Worm (Caenorhabditis elegans) whole organism, L3 larva: ENCODE data around the gene str-214.

ENCODE experiments used
- R02D3.7 ChIP-seq: fragments of 150-350 bp; optimal IDR thresholded peaks from 2 replicates; lab custom pipeline; 2014; ENCODE audit warnings: missing biosample characterization, missing genetic modification characterization
- aly-2 ChIP-seq: fragments of 150-350 bp; optimal IDR thresholded peaks from 2 replicates; lab custom pipeline; 2014; ENCODE audit warnings: missing biosample characterization, missing genetic modification characterization
- ama-1 ChIP-seq: fragments of 150-350 bp; optimal IDR thresholded peaks from 2 replicates; lab custom pipeline; 2018
- ceh-16 ChIP-seq: sonication (generic microtip); optimal IDR thresholded peaks from 2 replicates; lab custom pipeline; 2017; ENCODE audit warnings: missing biosample characterization, missing genetic modification characterization
- ceh-28 ChIP-seq: fragments of 150-350 bp; optimal IDR thresholded peaks from 2 replicates; lab custom pipeline; 2014; ENCODE audit warnings: missing biosample characterization, missing genetic modification reagents, missing genetic modification characterization
- ceh-82 ChIP-seq: fragments of 150-350 bp; optimal IDR thresholded peaks from 2 replicates; lab custom pipeline; 2014; ENCODE audit warnings: missing biosample characterization, missing genetic modification characterization
- ceh-9 ChIP-seq: sonication (generic microtip); optimal IDR thresholded peaks from 2 replicates; lab custom pipeline; 2018; ENCODE audit warnings: missing biosample characterization, missing genetic modification characterization
- daf-12 ChIP-seq: fragments of 150-350 bp; optimal IDR thresholded peaks from 2 replicates; lab custom pipeline; 2014; ENCODE audit warnings: missing biosample characterization, missing genetic modification reagents, missing genetic modification characterization
- egl-5 ChIP-seq: fragments of 150-350 bp; optimal IDR thresholded peaks from 2 replicates; lab custom pipeline; 2017; ENCODE audit warnings: missing biosample characterization, missing genetic modification reagents, missing genetic modification characterization, inconsistent platforms
- elt-1 ChIP-seq: fragments of 150-350 bp; optimal IDR thresholded peaks from 2 replicates; lab custom pipeline; 2014; ENCODE audit warnings: missing biosample characterization, missing genetic modification characterization
- elt-2 ChIP-seq: sonication (generic microtip); optimal IDR thresholded peaks from 2 replicates; lab custom pipeline; 2016; ENCODE audit warnings: missing genetic modification reagents, mild to moderate bottlenecking, missing genetic modification characterization, missing compliant biosample characterization
- eor-1 ChIP-seq, 2 experiments: fragments of 150-350 bp; optimal IDR thresholded peaks; 2 replicates each; lab custom pipeline; 2014 to 2018; ENCODE audit warnings: missing biosample characterization in 2 of 2, missing genetic modification characterization in 2 of 2
- fkh-10 ChIP-seq: sonication (generic microtip); optimal IDR thresholded peaks from 2 replicates; lab custom pipeline; 2017; ENCODE audit warnings: missing biosample characterization, missing genetic modification reagents, missing genetic modification characterization
- fkh-2 ChIP-seq: fragments of 150-350 bp; optimal IDR thresholded peaks from 2 replicates; lab custom pipeline; 2014; ENCODE audit warnings: missing biosample characterization, missing genetic modification reagents, missing genetic modification characterization
- fos-1 ChIP-seq: fragments of 150-350 bp; optimal IDR thresholded peaks from 2 replicates; lab custom pipeline; 2014; ENCODE audit warnings: missing biosample characterization, missing genetic modification characterization
- hmg-11 ChIP-seq: sonication (generic microtip); optimal IDR thresholded peaks from 2 replicates; lab custom pipeline; 2016; ENCODE audit warnings: missing genetic modification characterization, missing compliant biosample characterization
- jun-1 ChIP-seq: fragments of 150-350 bp; optimal IDR thresholded peaks from 2 replicates; lab custom pipeline; 2014; ENCODE audit warnings: missing biosample characterization, missing genetic modification reagents, missing genetic modification characterization
- lin-15B ChIP-seq: fragments of 150-350 bp; optimal IDR thresholded peaks from 2 replicates; lab custom pipeline; 2014; ENCODE audit warnings: missing biosample characterization, missing genetic modification characterization
- mml-1 ChIP-seq: fragments of 150-350 bp; sonication (generic microtip); optimal IDR thresholded peaks from 3 replicates; lab custom pipeline; 2014; ENCODE audit warnings: missing biosample characterization, missing genetic modification characterization
- nfya-1 ChIP-seq: sonication (generic microtip); optimal IDR thresholded peaks from 2 replicates; lab custom pipeline; 2017; ENCODE audit warnings: missing genetic modification characterization, mild to moderate bottlenecking, missing compliant biosample characterization, antibody characterized with exemption, moderate library complexity; ENCODE audit not compliant: insufficient read depth
- nhr-11 ChIP-seq: fragments of 150-350 bp; optimal IDR thresholded peaks from 2 replicates; lab custom pipeline; 2014; ENCODE audit warnings: missing biosample characterization, missing genetic modification characterization
- nhr-12 ChIP-seq: fragments of 150-350 bp; optimal IDR thresholded peaks from 2 replicates; lab custom pipeline; 2014; ENCODE audit warnings: missing biosample characterization, missing genetic modification characterization
- nhr-23 ChIP-seq: fragments of 150-350 bp; optimal IDR thresholded peaks from 2 replicates; lab custom pipeline; 2014; ENCODE audit warnings: missing biosample characterization, missing genetic modification reagents, missing genetic modification characterization
- nhr-28 ChIP-seq: fragments of 150-350 bp; optimal IDR thresholded peaks from 2 replicates; lab custom pipeline; 2014; ENCODE audit warnings: missing biosample characterization, missing genetic modification characterization
- nhr-76 ChIP-seq: fragments of 150-350 bp; sonication (generic microtip); optimal IDR thresholded peaks from 5 replicates; lab custom pipeline; 2014; ENCODE audit warnings: missing biosample characterization, missing genetic modification characterization
- pqm-1 ChIP-seq: fragments of 150-350 bp; optimal IDR thresholded peaks from 2 replicates; lab custom pipeline; 2017; ENCODE audit warnings: missing biosample characterization, missing genetic modification characterization, inconsistent platforms
- skn-1 ChIP-seq: fragments of 150-350 bp; optimal IDR thresholded peaks from 2 replicates; lab custom pipeline; 2014; ENCODE audit warnings: missing biosample characterization, missing genetic modification characterization
- snpc-4 ChIP-seq: fragments of 150-350 bp; optimal IDR thresholded peaks from 2 replicates; lab custom pipeline; 2014; ENCODE audit warnings: missing biosample characterization, missing genetic modification characterization
- unc-62 ChIP-seq: fragments of 150-350 bp; sonication (generic microtip); optimal IDR thresholded peaks from 4 replicates; lab custom pipeline; 2014; ENCODE audit warnings: missing biosample characterization, missing genetic modification reagents, missing genetic modification characterization
- zag-1 ChIP-seq: fragments of 150-350 bp; optimal IDR thresholded peaks from 2 replicates; lab custom pipeline; 2014; ENCODE audit warnings: missing biosample characterization, missing genetic modification characterization
- ztf-11 ChIP-seq: fragments of 150-350 bp; optimal IDR thresholded peaks from 2 replicates; lab custom pipeline; 2014; ENCODE audit warnings: missing biosample characterization, missing genetic modification characterization
- ztf-4 ChIP-seq: fragments of 150-350 bp; optimal IDR thresholded peaks from 2 replicates; lab custom pipeline; 2014; ENCODE audit warnings: missing biosample characterization, missing genetic modification characterization

str-214 gene

ce11 chrV:16282147-16282546, 33.0 kb upstream of the str-214 start, which contains the start of gene F28G4.2:
F28G4.2 (minus strand) TSS chrV:16282321.
- TF ChIP-seq ceh-16 (tag; lab: Kevin White, UChicago) = no peak
- TF ChIP-seq nfya-1 = no peak
- no peak for TF ChIP-seq skn-1
- no peak for TF ChIP-seq aly-2 (tag; lab: Kevin White, UChicago)
- no peak for TF ChIP-seq ceh-82
- TF ChIP-seq, all 47 proteins: peak for 0

DNA sequence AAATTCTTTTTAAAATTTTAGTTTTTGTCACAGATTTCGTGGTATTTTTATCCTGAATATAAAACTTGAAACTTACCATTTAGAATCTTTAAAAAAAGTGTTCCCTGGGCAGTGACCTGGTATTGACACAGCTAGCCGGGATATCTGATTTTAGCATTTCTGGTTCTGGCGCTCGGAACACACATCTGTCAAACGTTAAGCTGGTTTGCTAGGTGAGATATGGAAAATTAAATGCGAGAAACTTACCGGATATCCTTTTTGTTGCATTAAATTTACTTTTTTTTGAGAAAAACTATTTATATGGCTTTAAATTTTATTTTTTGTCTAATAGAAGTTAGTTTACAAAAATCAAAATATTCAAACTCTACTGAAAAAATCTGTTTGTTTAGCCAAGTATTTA, 29.3 kb upstream of the str-214 start, which contains the start of gene F28G4.4:
TSS of gene F28G4.4 (minus strand) at position 101 of the 400 bp plus-strand sequence.
- no peak for TF ChIP-seq ceh-28
- no peak for TF ChIP-seq jun-1
- TF ChIP-seq, all 47 proteins: peak for 0

- TF ChIP-seq fkh-10 (GFP tag; lab: Kevin White, UChicago) (no peak), daf-12 (tag; lab: Kevin White, UChicago) (no peak), pqm-1 (tag; lab: Kevin White, UChicago) (no peak), ceh-82 (no peak), egl-5 (tag; lab: Kevin White, UChicago) (no peak), ama-1 (lab: Kevin White, UChicago) (no peak), nhr-11 (tag; lab: Kevin White, UChicago) (no peak), skn-1 (no peak), R02D3.7 (tag; lab: Kevin White, UChicago) (no peak), eor-1 (tag; optimal IDR thresholded peaks at IDR 0.05; lab: Kevin White, UChicago) (no peak), fos-1 (tag; lab: Kevin White, UChicago) (no peak), ceh-28 (no peak), nhr-76 (tag; lab: Kevin White, UChicago) (no peak), hmg-11 (tag; lab: Kevin White, UChicago) (no peak), lin-15B (tag; lab: Kevin White, UChicago) (no peak), nhr-23 (tag; lab: Kevin White, UChicago) (no peak), ztf-4 (tag; lab: Kevin White, UChicago) (no peak)
Measured at ce11 chrV:16287619-16288018, 27.5 kb upstream of the str-214 start, which contains the start of gene F28G4.3. F28G4.3 (minus strand) TSS chrV:16287719.

DNA sequence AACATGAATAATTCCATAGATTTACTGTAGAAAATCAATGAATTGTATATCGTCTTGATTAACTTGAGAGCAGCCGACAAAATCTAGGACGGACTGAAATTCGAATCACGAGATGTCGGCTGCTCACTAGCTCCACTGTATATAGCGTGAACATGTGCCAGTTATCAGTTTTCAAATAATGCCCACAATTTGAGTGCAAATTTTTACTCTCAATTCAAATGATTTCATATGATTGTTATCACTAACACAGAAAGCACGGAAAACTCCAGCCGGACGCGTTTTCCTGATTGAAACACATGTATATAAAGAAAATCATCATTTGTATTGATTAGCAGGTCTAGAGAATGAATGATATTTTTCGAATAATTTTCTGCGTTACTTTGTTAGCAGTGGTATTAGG, 22.7 kb upstream of the str-214 start, which contains the start of gene oac-5:
TSS of gene oac-5 (plus strand) at position 301 of the 400 bp plus-strand sequence.
- peak; percentile 42 for TF ChIP-seq elt-2 (tag; lab: Kevin White, UChicago)
- peak; percentile 12 for TF ChIP-seq pqm-1 (tag; lab: Kevin White, UChicago)
- TF ChIP-seq nfya-1 = no peak
- no peak for TF ChIP-seq elt-1
- TF ChIP-seq mml-1 = no peak
- TF ChIP-seq, all 47 proteins: peak for 2

DNA sequence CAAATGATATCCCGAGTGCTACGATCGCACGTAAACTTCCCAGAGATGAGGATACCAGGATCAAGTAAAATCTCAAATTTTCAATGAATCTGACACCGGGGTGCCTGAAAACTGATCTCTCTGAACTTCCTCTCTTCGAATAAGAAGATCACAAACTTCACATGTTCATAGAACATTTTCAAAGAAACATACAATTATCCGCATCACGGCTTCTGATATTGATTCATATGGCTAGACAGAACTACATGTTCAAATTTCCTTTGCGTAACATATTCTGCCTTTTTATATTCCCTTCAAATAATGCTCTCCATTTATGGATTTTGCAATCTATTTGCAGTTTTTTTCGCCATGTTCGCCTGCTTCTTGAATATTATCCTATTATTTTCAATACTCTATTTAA, 18.0 kb upstream of the str-214 start, which contains the start of gene srbc-83:
TSS of gene srbc-83 (plus strand) at position 301 of the 400 bp plus-strand sequence.
- TF ChIP-seq elt-2 (tag; lab: Kevin White, UChicago) (no peak), snpc-4 (tag; lab: Kevin White, UChicago) (no peak), fkh-2 (tag; lab: Kevin White, UChicago) (no peak), ceh-16 (tag; lab: Kevin White, UChicago) (no peak), nhr-12 (tag; lab: Kevin White, UChicago) (no peak), fos-1 (tag; lab: Kevin White, UChicago) (no peak), eor-1 (tag; optimal IDR thresholded peaks at IDR 0.05; lab: Kevin White, UChicago) (no peak), nhr-28 (no peak), nhr-11 (tag; lab: Kevin White, UChicago) (no peak), egl-5 (tag; lab: Kevin White, UChicago) (no peak), ztf-11 (tag; lab: Kevin White, UChicago) (no peak), ztf-4 (tag; lab: Kevin White, UChicago) (no peak), mml-1 (no peak), unc-62 (no peak), ama-1 (lab: Kevin White, UChicago) (no peak), ceh-9 (tag; lab: Kevin White, UChicago) (no peak)
- TF ChIP-seq, all 47 proteins: peak for 0

DNA sequence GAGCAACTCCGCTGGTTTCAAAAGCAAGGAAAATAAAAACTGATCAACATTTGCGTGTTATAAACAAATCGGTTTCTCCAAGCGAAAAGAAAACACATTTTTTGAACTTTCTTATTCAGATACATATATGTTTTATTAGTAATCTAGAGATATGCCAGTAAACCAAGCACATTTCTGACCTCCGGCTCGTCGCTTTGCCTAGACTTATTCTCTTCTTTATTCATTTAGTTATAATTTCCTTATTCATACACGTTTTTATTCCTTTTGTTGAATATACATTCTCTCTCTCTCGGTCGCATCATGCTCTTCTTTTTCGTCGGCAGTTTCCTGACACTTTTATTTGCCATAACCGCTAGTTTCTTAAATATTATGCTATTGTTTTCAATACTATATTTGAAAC, 16.4 kb upstream of the str-214 start, which contains the start of gene srbc-84:
TSS of gene srbc-84 (plus strand) at position 301 of the 400 bp plus-strand sequence.
- TF ChIP-seq zag-1 (tag; lab: Kevin White, UChicago) (no peak), nhr-76 (tag; lab: Kevin White, UChicago) (no peak)
- TF ChIP-seq, all 47 proteins: peak for 0
